Fruit fly (Drosophila melanogaster): ENCODE measurements around the gene CG12594.

DNA sequence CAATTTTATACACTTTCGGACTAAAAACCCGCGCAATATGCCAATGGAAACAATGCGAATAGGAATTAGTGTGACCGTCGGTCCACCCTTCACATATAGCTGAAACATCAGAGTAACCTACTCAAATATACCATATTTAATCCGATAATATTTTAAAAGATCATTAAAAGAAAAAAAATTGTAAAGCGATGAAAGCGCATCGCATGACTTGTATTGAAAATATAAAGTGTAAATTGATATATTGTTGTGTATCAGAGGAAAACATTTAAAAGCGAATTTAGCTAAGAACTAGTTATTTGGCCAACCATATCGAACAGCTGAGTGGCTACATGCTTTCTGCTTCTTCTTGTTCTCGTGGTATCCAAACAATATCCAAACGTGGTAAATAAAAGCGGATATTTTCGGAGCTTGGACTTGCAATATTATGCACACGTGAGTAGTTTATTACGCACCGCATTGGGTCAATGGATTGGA lies 20.2 kb downstream of the CG12594 start, which contains the start of the genes Blm and CG14722:
- TF ChIP-seq fru (GFP tag; optimal IDR thresholded peaks at IDR 0.05) (no peak), lola (GFP tag; optimal IDR thresholded peaks at IDR 0.05) (no peak), OdsH (GFP tag; optimal IDR thresholded peaks at IDR 0.05) (no peak)

Data from whole organism, wandering third instar larva.